Worm (Caenorhabditis elegans) whole organism, L4 larva: ENCODE results near the gene H35N09.1.

Experiments used
- F44E2.7 ChIP-seq: fragments of 200-800 bp; sonication (Bioruptor generic); IDR thresholded peaks from 2 replicates; pipeline ENCODE4 v2.1.2; 2022; ENCODE audit warnings: missing genetic modification characterization, missing compliant biosample characterization
- T26A8.4 ChIP-seq: fragments of 200-800 bp; sonication (Bioruptor generic); IDR thresholded peaks from 2 replicates; pipeline ENCODE4 v1.3.6; 2022; ENCODE audit warnings: missing genetic modification characterization, missing compliant biosample characterization
- aha-1 ChIP-seq: fragments of 150-350 bp; peaks from one replicate; lab custom pipeline; 2014; ENCODE audit warnings: missing biosample characterization, missing genetic modification characterization
- arid-1 ChIP-seq: fragments of 200-800 bp; sonication (Bioruptor generic); conservative IDR thresholded peaks from 2 replicates; pipeline ENCODE4 v1.3.6; 2022; ENCODE audit warnings: missing genetic modification reagents, missing genetic modification characterization, missing compliant biosample characterization
- ceh-44 ChIP-seq: fragments of 200-800 bp; sonication (Bioruptor generic); IDR thresholded peaks from 2 replicates; pipeline ENCODE4 v1.3.6; 2022; ENCODE audit warnings: missing genetic modification reagents, missing genetic modification characterization, missing compliant biosample characterization
- ces-1 ChIP-seq: fragments of 150-350 bp; sonication (generic microtip); optimal IDR thresholded peaks from 4 replicates; lab custom pipeline; 2014; ENCODE audit warnings: missing biosample characterization, missing genetic modification reagents, missing genetic modification characterization
- cey-2 ChIP-seq: sonication (generic microtip); optimal IDR thresholded peaks from 3 replicates; lab custom pipeline; 2017; ENCODE audit warnings: missing genetic modification characterization, mild to moderate bottlenecking, missing compliant biosample characterization, antibody characterized with exemption, borderline replicate concordance; ENCODE audit not compliant: insufficient read depth
- lim-7 ChIP-seq: fragments of 200-800 bp; sonication (Bioruptor generic); IDR thresholded peaks from 2 replicates; pipeline ENCODE4 v1.3.6; 2022; ENCODE audit warnings: missing genetic modification characterization, missing compliant biosample characterization
- lin-15B ChIP-seq: fragments of 150-350 bp; sonication (generic microtip); optimal IDR thresholded peaks from 3 replicates; lab custom pipeline; 2014; ENCODE audit warnings: missing biosample characterization, missing genetic modification characterization
- madf-9 ChIP-seq: fragments of 200-800 bp; sonication (Bioruptor generic); conservative IDR thresholded peaks from 2 replicates; pipeline ENCODE4 v1.3.6; 2022; ENCODE audit warnings: missing genetic modification reagents, missing genetic modification characterization, missing compliant biosample characterization
- mdl-1 ChIP-seq, 2 experiments: fragments of 150-350 bp in 1 of 2; sonication (generic microtip) in 1 of 2; optimal IDR thresholded peaks; 2 replicates each; lab custom pipeline; 2014 to 2017; ENCODE audit warnings: missing biosample characterization in 2 of 2, missing genetic modification characterization in 2 of 2
- mxl-2 ChIP-seq: fragments of 200-800 bp; sonication (Bioruptor generic); conservative IDR thresholded peaks from 2 replicates; pipeline ENCODE4 v1.3.6; 2022; ENCODE audit warnings: missing genetic modification reagents, missing genetic modification characterization, missing compliant biosample characterization
- nhr-102 ChIP-seq: sonication (generic microtip); optimal IDR thresholded peaks from 2 replicates; lab custom pipeline; 2016; ENCODE audit warnings: mild to moderate bottlenecking, missing genetic modification characterization, moderate library complexity, missing compliant biosample characterization
- nhr-41 ChIP-seq: fragments of 200-800 bp; sonication (Bioruptor generic); IDR thresholded peaks from 2 replicates; pipeline ENCODE4 v1.3.6; 2022; ENCODE audit warnings: missing genetic modification reagents, missing genetic modification characterization, missing compliant biosample characterization
- nhr-48 ChIP-seq: sonication (generic microtip); optimal IDR thresholded peaks from 2 replicates; lab custom pipeline; 2016; ENCODE audit warnings: mild to moderate bottlenecking, missing genetic modification characterization, missing compliant biosample characterization
- pha-4 ChIP-seq, 2 experiments: fragments of 150-350 bp in 1 of 2; fragments of 200-800 bp in 1 of 2; sonication (Bioruptor generic) in 1 of 2; IDR thresholded peaks in 1 of 2; optimal IDR thresholded peaks in 1 of 2; 2 replicates each; pipeline versions ENCODE4 v1.3.6 to Lab custom; 2014 to 2022; ENCODE audit warnings: missing genetic modification characterization in 2 of 2, missing genetic modification reagents in 2 of 2, missing biosample characterization in 1 of 2, missing compliant biosample characterization in 1 of 2
- spr-3 ChIP-seq: fragments of 200-800 bp; sonication (Bioruptor generic); optimal IDR thresholded peaks from 2 replicates; lab custom pipeline; 2018; ENCODE audit warnings: mild to moderate bottlenecking, missing genetic modification characterization, missing compliant biosample characterization
- zag-1 ChIP-seq: fragments of 150-350 bp; optimal IDR thresholded peaks from 2 replicates; lab custom pipeline; 2014; ENCODE audit warnings: missing biosample characterization, missing genetic modification characterization
- zip-2 ChIP-seq: fragments of 150-350 bp; optimal IDR thresholded peaks from 2 replicates; lab custom pipeline; 2014; ENCODE audit warnings: missing biosample characterization, missing genetic modification characterization
- ztf-7 ChIP-seq: fragments of 150-350 bp; optimal IDR thresholded peaks from 2 replicates; lab custom pipeline; 2014; ENCODE audit warnings: missing biosample characterization, missing genetic modification characterization

The H35N09.1 gene

DNA sequence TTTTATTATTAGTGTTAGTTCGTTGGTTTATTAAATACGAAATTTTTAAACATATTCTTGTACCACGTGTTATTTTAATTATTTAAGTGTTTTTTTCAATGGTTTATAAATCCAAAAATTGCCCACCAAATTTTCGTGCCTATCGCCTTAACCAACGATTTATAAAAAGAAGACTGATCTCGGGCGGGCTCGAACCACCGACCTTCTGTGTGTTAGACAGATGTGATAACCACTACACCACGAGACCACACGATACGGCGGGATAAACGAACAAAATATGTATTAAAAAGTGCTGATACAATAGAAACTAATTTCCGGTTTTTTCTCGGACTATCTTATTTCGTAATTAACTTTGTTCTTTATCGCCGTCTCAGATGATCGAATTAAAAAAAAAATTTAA lies 45.4 kb downstream of the H35N09.1 start (continued):
- TF ChIP-seq nhr-102 (tag; lab: Kevin White, UChicago) (no peak), F44E2.7 (GFP tag; lab: Robert Waterston, UW) (no peak), nhr-48 (tag; lab: Kevin White, UChicago) (peak; percentile 14), cey-2 (tag; lab: Kevin White, UChicago) (no peak), nhr-41 (GFP tag; lab: Robert Waterston, UW) (0 out of 2 replicates have a peak, but pooled peaks have one; percentile 42), ceh-44 (peak; percentile 82), arid-1 (GFP tag; lab: Robert Waterston, UW) (peak; percentile 54), zag-1 (no peak), zip-2 (no peak), ces-1 (GFP tag; lab: Kevin White, UChicago) (no peak), T26A8.4 (GFP tag; lab: Robert Waterston, UW) (peak; percentile 65), madf-9 (no peak), mdl-1 (tag; optimal IDR thresholded peaks at IDR 0.05; lab: Kevin White, UChicago) (no peak), mxl-2 (GFP tag; lab: Robert Waterston, UW) (no peak), lin-15B (tag; lab: Kevin White, UChicago) (no peak), spr-3 (no peak), ztf-7 (tag; lab: Kevin White, UChicago) (no peak), lim-7 (GFP tag; lab: Robert Waterston, UW) (peak; percentile 87)

DNA sequence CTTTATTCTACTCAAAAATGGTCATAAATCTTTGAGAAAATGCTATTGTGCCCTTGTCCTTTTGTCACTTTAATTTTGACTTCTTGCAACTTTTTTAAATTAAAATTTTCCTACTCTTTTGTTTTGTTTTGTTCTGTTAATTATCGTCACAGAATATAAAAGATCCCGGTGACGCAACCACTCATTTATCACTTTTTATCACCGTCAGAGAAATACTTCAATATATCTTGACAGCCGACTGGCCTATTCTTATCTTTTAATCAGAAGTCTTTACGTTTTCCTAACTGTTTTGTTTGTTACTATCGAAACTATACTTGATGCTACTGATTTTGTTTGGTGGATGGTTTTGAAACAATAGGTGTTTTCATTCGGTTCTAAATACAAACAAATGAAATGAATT lies 50.9 kb downstream of the H35N09.1 start:
- TF ChIP-seq pha-4 (GFP tag; IDR thresholded peaks at IDR 0.05; lab: Robert Waterston, UW) (no peak), pha-4 (tag; optimal IDR thresholded peaks at IDR 0.05; lab: Kevin White, UChicago) (no peak), aha-1 (peak; percentile 71)
